Worm (Caenorhabditis elegans) whole organism, midembryonic: ENCODE results near the gene sra-28.

Source experiments
- T22C8.4 ChIP-seq: fragments of 200-800 bp; sonication (Bioruptor generic); IDR thresholded peaks from 2 replicates; pipeline ENCODE4 v1.3.6; 2022; ENCODE audit warnings: missing genetic modification characterization, missing compliant biosample characterization
- flt-1 ChIP-seq: fragments of 200-800 bp; sonication (Bioruptor generic); IDR thresholded peaks from 2 replicates; pipeline ENCODE4 v1.3.6; 2022; ENCODE audit warnings: missing genetic modification characterization, missing compliant biosample characterization
- klf-2 ChIP-seq: fragments of 200-800 bp; sonication (Bioruptor generic); conservative IDR thresholded peaks from 2 replicates; pipeline ENCODE4 v1.3.6; 2022; ENCODE audit warnings: missing genetic modification reagents, missing genetic modification characterization, missing compliant biosample characterization
- ref-1 ChIP-seq: fragments of 200-800 bp; sonication (Bioruptor generic); conservative IDR thresholded peaks from 2 replicates; pipeline ENCODE4 v1.3.6; 2022; ENCODE audit warnings: missing genetic modification reagents, missing genetic modification characterization, missing compliant biosample characterization
- tab-1 ChIP-seq: fragments of 200-800 bp; sonication (Bioruptor generic); IDR thresholded peaks from 2 replicates; pipeline ENCODE4 v1.3.6; 2022; ENCODE audit warnings: missing genetic modification characterization, missing compliant biosample characterization
- ztf-23 ChIP-seq: fragments of 200-800 bp; sonication (Bioruptor generic); IDR thresholded peaks from 2 replicates; pipeline ENCODE4 v1.3.6; 2022; ENCODE audit warnings: missing genetic modification reagents, missing genetic modification characterization, missing compliant biosample characterization
- ztf-29 ChIP-seq: fragments of 200-800 bp; sonication (Bioruptor generic); IDR thresholded peaks from 2 replicates; pipeline ENCODE4 v1.3.6; 2022; ENCODE audit warnings: missing genetic modification reagents, missing genetic modification characterization, missing compliant biosample characterization

ce11 chrII:6522622-6523254 is 50.8 kb downstream of the sra-28 start:
- TF ChIP-seq flt-1 (GFP tag; lab: Robert Waterston, UW) (peak; percentile 70), T22C8.4 (GFP tag; lab: Robert Waterston, UW) (no peak), ref-1 (GFP tag; lab: Robert Waterston, UW) (no peak), klf-2 (GFP tag; lab: Robert Waterston, UW) (no peak), tab-1 (GFP tag; lab: Robert Waterston, UW) (0 out of 2 replicates have a peak, but pooled peaks have one; percentile 47), ztf-23 (0 out of 2 replicates have a peak, but pooled peaks have one; percentile 69), ztf-29 (GFP tag; lab: Robert Waterston, UW) (no peak)
